Fruit fly (Drosophila melanogaster) whole organism, embryonic: Measurements from ENCODE around the gene Vps8.

Experiments
- Atf6 ChIP-seq: fragments of 200-800 bp; sonication (Bioruptor generic); IDR thresholded peaks from 2 replicates; pipeline ENCODE4 v1.3.6; 2022; ENCODE audit warnings: missing biosample characterization, missing genetic modification characterization
- CG32767 ChIP-seq: fragments of 200-800 bp; sonication (Bioruptor generic); IDR thresholded peaks from 2 replicates; pipeline ENCODE4 v1.3.6; 2022; ENCODE audit warnings: missing biosample characterization, missing genetic modification characterization
- Elba2 ChIP-seq: fragments of 200-800 bp; sonication (Bioruptor generic); optimal IDR thresholded peaks from 3 replicates; lab custom pipeline; 2016; ENCODE audit warnings: missing biosample characterization, missing genetic modification characterization
- Med ChIP-seq: fragments of 200-800 bp; sonication (Bioruptor generic); peaks from one replicate; lab custom pipeline; 2016; ENCODE audit warnings: missing biosample characterization, missing genetic modification characterization, mild to moderate bottlenecking, inconsistent platforms, moderate library complexity
- hth ChIP-seq: fragments of >200 bp; optimal IDR thresholded peaks from 2 replicates; lab custom pipeline; 2017; ENCODE audit warnings: inconsistent platforms
- usp ChIP-seq: fragments of >200 bp; optimal IDR thresholded peaks from 2 replicates; lab custom pipeline; 2017; ENCODE audit warnings: missing biosample characterization, missing genetic modification characterization

- TF ChIP-seq hth (lab: Kevin White, UChicago) (no peak), usp (no peak), Elba2 (GFP tag; lab: Kevin White, UChicago) (no peak), CG32767 (GFP tag; lab: Robert Waterston, UW) (no peak), Atf6 (no peak), Med (GFP tag; lab: Kevin White, UChicago) (no peak)
These were observed 23.3 kb downstream of the Vps8 start for dm6 chr3L:6471820-6472219.
